Fruit fly (Drosophila melanogaster): ENCODE measurements around the gene CG15386.
A peak's percentile ranks its signal among the peaks of the same experiment; 100 is the strongest.

The CG15386 gene

dm6 chr2L:2194305-2194828 is 22.7 kb downstream of the CG15386 start (continued):
- TF ChIP-seq bab2 (GFP tag; optimal IDR thresholded peaks at IDR 0.05) (no peak), Nf-YA (GFP tag; IDR thresholded peaks at IDR 0.05) (no peak), row (GFP tag; IDR thresholded peaks at IDR 0.05) (no peak), slbo (GFP tag; IDR thresholded peaks at IDR 0.05) (no peak), org-1 (GFP tag; optimal IDR thresholded peaks at IDR 0.05) (no peak), ato (GFP tag; IDR thresholded peaks at IDR 0.05; ENCODE audit: partially characterized antibody) (no peak), CG32772 (GFP tag; IDR thresholded peaks at IDR 0.05) (no peak), Med (GFP tag) (peak; percentile 77), CG2889 (GFP tag; IDR thresholded peaks at IDR 0.05) (no peak), tup (GFP tag; optimal IDR thresholded peaks at IDR 0.05) (no peak), CG17186 (GFP tag; optimal IDR thresholded peaks at IDR 0.05) (no peak), CG13894 (tag; optimal IDR thresholded peaks at IDR 0.05) (peak; percentile 66), mirr (GFP tag; optimal IDR thresholded peaks at IDR 0.05) (no peak), D19B (GFP tag; optimal IDR thresholded peaks at IDR 0.05) (no peak), Deaf1 (tag; optimal IDR thresholded peaks at IDR 0.05) (peak; percentile 12), ftz-f1 (GFP tag; optimal IDR thresholded peaks at IDR 0.05) (peak; percentile 10), sd (tag; optimal IDR thresholded peaks at IDR 0.05) (peak; percentile 22), CG7745 (tag; optimal IDR thresholded peaks at IDR 0.05) (no peak), CG10321 (GFP tag; IDR thresholded peaks at IDR 0.05) (no peak)

dm6 chr2L:2193357-2193780 is 23.7 kb downstream of the CG15386 start:
- TF ChIP-seq wek (GFP tag; optimal IDR thresholded peaks at IDR 0.05) (peak; percentile 29), Sry-β (GFP tag; optimal IDR thresholded peaks at IDR 0.05) (peak; percentile 69), bab2 (GFP tag; optimal IDR thresholded peaks at IDR 0.05) (no peak), toy (GFP tag; IDR thresholded peaks at IDR 0.05) (no peak), cg (GFP tag; optimal IDR thresholded peaks at IDR 0.05) (peak; percentile 38), CG11398 (GFP tag; optimal IDR thresholded peaks at IDR 0.05) (peak; percentile 29), dmrt11E (tag; optimal IDR thresholded peaks at IDR 0.05) (no peak), sna (GFP tag; IDR thresholded peaks at IDR 0.05; ENCODE audit: partially characterized antibody) (no peak), Sry-δ (GFP tag; optimal IDR thresholded peaks at IDR 0.05) (peak; percentile 57), Adf1 (GFP tag; IDR thresholded peaks at IDR 0.05) (no peak), Pdp1 (GFP tag; optimal IDR thresholded peaks at IDR 0.05) (peak in 1 of 2 experiments; percentile 73), CG1233 (GFP tag; optimal IDR thresholded peaks at IDR 0.05) (peak; percentile 28), CG1603 (tag; optimal IDR thresholded peaks at IDR 0.05) (peak; percentile 65), CG33557 (GFP tag; optimal IDR thresholded peaks at IDR 0.05) (no peak), kah (GFP tag; optimal IDR thresholded peaks at IDR 0.05) (peak; percentile 74), nom (GFP tag; optimal IDR thresholded peaks at IDR 0.05) (peak; percentile 66), sug (tag; optimal IDR thresholded peaks at IDR 0.05) (peak; percentile 82), CG18619 (GFP tag; optimal IDR thresholded peaks at IDR 0.05) (peak; percentile 9), z (GFP tag; IDR thresholded peaks at IDR 0.05) (no peak), Six4 (GFP tag; optimal IDR thresholded peaks at IDR 0.05) (no peak), Lpt (GFP tag; optimal IDR thresholded peaks at IDR 0.05) (no peak), CG14710 (tag; optimal IDR thresholded peaks at IDR 0.05) (peak; percentile 36), CG34422 (GFP tag; IDR thresholded peaks at IDR 0.05) (no peak), B-H2 (GFP tag; optimal IDR thresholded peaks at IDR 0.05) (peak; percentile 78), E2f2 (GFP tag; IDR thresholded peaks at IDR 0.05) (no peak), gsb-n (tag; optimal IDR thresholded peaks at IDR 0.05) (peak; percentile 38), CG12744 (GFP tag; optimal IDR thresholded peaks at IDR 0.05) (peak; percentile 46), gfzf (GFP tag; optimal IDR thresholded peaks at IDR 0.05) (peak; percentile 57), D19A (tag; optimal IDR thresholded peaks at IDR 0.05) (peak; percentile 40), btn (GFP tag; optimal IDR thresholded peaks at IDR 0.05) (no peak), CG12219 (GFP tag; optimal IDR thresholded peaks at IDR 0.05) (peak; percentile 25), ken (GFP tag; IDR thresholded peaks at IDR 0.05) (no peak), kay (GFP tag; optimal IDR thresholded peaks at IDR 0.05) (peak; percentile 18)

Measured in whole organism, embryonic.